Worm (Caenorhabditis elegans): ENCODE measurements around the gene F32E10.9.

ce11 chrIV:7554351-7554750, 9.4 kb downstream of the F32E10.9 start, which contains the start of gene F49E8.6:
- TF ChIP-seq sup-37 (GFP tag; optimal IDR thresholded peaks at IDR 0.05) = no peak
- no peak for TF ChIP-seq nhr-77 (tag; optimal IDR thresholded peaks at IDR 0.05)
- TF ChIP-seq aha-1 (tag; optimal IDR thresholded peaks at IDR 0.05) = no peak
- TF ChIP-seq skn-1 (tag; optimal IDR thresholded peaks at IDR 0.05) = no peak
- TF ChIP-seq elt-2 (tag; optimal IDR thresholded peaks at IDR 0.05) = no peak
